Fruit fly (Drosophila melanogaster) Kc167 (cell line): ENCODE measurements around the gene CG17996.

Experiments
- insv ChIP-seq: fragments of >200 bp; optimal IDR thresholded peaks from 3 replicates; lab custom pipeline; 2018; ENCODE audit warnings: missing external identifiers
- psq ChIP-seq: fragments of >200 bp; optimal IDR thresholded peaks from 2 replicates; lab custom pipeline; 2017; ENCODE audit warnings: missing external identifiers

DNA sequence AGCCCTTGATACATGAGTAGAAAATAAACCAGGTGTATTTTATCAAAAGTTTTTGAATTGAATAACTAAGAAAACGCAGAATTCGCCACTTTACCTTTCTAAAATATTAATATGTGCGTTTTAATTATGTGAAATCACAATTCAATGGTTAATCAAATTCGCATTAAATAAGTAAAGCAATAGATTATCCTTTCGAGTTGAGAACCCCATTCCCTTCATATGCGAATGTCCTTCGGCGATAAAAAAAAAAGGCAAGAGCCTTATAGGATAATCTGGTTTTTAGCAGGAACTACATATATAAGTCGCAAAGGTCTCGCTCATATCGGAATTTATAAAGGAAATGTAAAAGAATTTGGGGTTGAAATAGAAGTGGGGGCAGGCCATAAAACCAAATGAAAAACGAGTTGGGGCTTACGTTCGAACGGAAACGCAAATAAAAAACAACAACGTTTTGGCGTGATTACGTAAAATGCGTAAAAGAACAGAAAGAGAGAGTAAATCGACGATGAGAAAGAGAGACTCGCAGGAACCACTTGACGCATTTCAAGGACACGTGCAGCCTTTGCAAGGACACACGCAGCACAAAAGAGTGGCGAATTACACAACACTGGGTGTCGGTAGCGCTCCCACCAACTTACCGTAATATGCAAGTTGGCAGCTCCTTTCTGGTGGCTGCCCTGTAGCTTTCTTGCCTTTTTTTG lies 15.6 kb downstream of the CG17996 start:
- TF ChIP-seq psq (lab: Kevin White, UChicago) (no peak), insv (lab: Kevin White, UChicago) (no peak)
